Worm (Caenorhabditis elegans) whole organism, L1 larva: ENCODE results near the gene ric-8.

Experiments
- ama-1 ChIP-seq: fragments of 150-350 bp; optimal IDR thresholded peaks from 2 replicates; lab custom pipeline; 2014
- blmp-1 ChIP-seq: fragments of 150-350 bp; optimal IDR thresholded peaks from 2 replicates; lab custom pipeline; 2014; ENCODE audit warnings: missing biosample characterization, missing genetic modification characterization
- ceh-63 ChIP-seq: fragments of 200-800 bp; sonication (Bioruptor generic); optimal IDR thresholded peaks from 2 replicates; lab custom pipeline; 2018; ENCODE audit warnings: mild to moderate bottlenecking, missing genetic modification characterization, missing compliant biosample characterization
- jun-1 ChIP-seq: fragments of 150-350 bp; optimal IDR thresholded peaks from 2 replicates; lab custom pipeline; 2014; ENCODE audit warnings: missing biosample characterization, missing genetic modification reagents, missing genetic modification characterization
- lsy-2 ChIP-seq, 2 experiments: fragments of 150-350 bp; optimal IDR thresholded peaks; 2 replicates each; lab custom pipeline; 2014; ENCODE audit warnings: missing biosample characterization in 2 of 2, missing genetic modification characterization in 2 of 2
- nhr-76 ChIP-seq: sonication (generic microtip); optimal IDR thresholded peaks from 2 replicates; lab custom pipeline; 2017; ENCODE audit warnings: missing biosample characterization, missing genetic modification characterization
- snu-23 ChIP-seq: sonication (generic microtip); optimal IDR thresholded peaks from 2 replicates; lab custom pipeline; 2016; ENCODE audit warnings: missing genetic modification characterization, missing compliant biosample characterization
- zag-1 ChIP-seq: fragments of 150-350 bp; optimal IDR thresholded peaks from 2 replicates; lab custom pipeline; 2014; ENCODE audit warnings: missing biosample characterization, missing genetic modification characterization
- ztf-11 ChIP-seq, 2 experiments: sonication (generic microtip); optimal IDR thresholded peaks; 2 replicates each; lab custom pipeline; 2016 to 2017; ENCODE audit warnings: missing genetic modification characterization in 2 of 2, missing biosample characterization in 1 of 2, missing compliant biosample characterization in 1 of 2

- no peak for TF ChIP-seq jun-1
- no peak for TF ChIP-seq snu-23 (GFP tag; lab: Kevin White, UChicago)
- no peak for TF ChIP-seq lsy-2 (tag; optimal IDR thresholded peaks at IDR 0.05; lab: Kevin White, UChicago)
- TF ChIP-seq zag-1, result no peak
- TF ChIP-seq ama-1 (lab: Kevin White, UChicago), result no peak
- no peak for TF ChIP-seq ztf-11 (tag; optimal IDR thresholded peaks at IDR 0.05; lab: Kevin White, UChicago)
- no peak for TF ChIP-seq blmp-1 (tag; lab: Kevin White, UChicago)
- no peak for TF ChIP-seq nhr-76 (tag; lab: Kevin White, UChicago)
- no peak for TF ChIP-seq ceh-63 (GFP tag; lab: Kevin White, UChicago)
Observed at ce11 chrIV:2613754-2614244, 29.0 kb upstream of the ric-8 start, which contains the start of gene daao-1.
